Worm (Caenorhabditis elegans) whole organism, midembryonic: ENCODE measurements around the gene sam-4.

Source experiments
- T22C8.4 ChIP-seq: fragments of 200-800 bp; sonication (Bioruptor generic); IDR thresholded peaks from 2 replicates; pipeline ENCODE4 v1.3.6; 2022; ENCODE audit warnings: missing genetic modification characterization, missing compliant biosample characterization
- cog-1 ChIP-seq: sonication (generic microtip); optimal IDR thresholded peaks from 2 replicates; lab custom pipeline; 2016; ENCODE audit warnings: missing genetic modification characterization, missing compliant biosample characterization
- flt-1 ChIP-seq: fragments of 200-800 bp; sonication (Bioruptor generic); IDR thresholded peaks from 2 replicates; pipeline ENCODE4 v1.3.6; 2022; ENCODE audit warnings: missing genetic modification characterization, missing compliant biosample characterization
- med-1 ChIP-seq: sonication (generic microtip); optimal IDR thresholded peaks from 2 replicates; lab custom pipeline; 2017; ENCODE audit warnings: missing genetic modification characterization, mild to moderate bottlenecking, missing compliant biosample characterization, antibody characterized with exemption, missing genetic modification reagents; ENCODE audit not compliant: insufficient read depth
- tab-1 ChIP-seq: fragments of 200-800 bp; sonication (Bioruptor generic); IDR thresholded peaks from 2 replicates; pipeline ENCODE4 v1.3.6; 2022; ENCODE audit warnings: missing genetic modification characterization, missing compliant biosample characterization
- ztf-23 ChIP-seq: fragments of 200-800 bp; sonication (Bioruptor generic); IDR thresholded peaks from 2 replicates; pipeline ENCODE4 v1.3.6; 2022; ENCODE audit warnings: missing genetic modification reagents, missing genetic modification characterization, missing compliant biosample characterization
- ztf-29 ChIP-seq: fragments of 200-800 bp; sonication (Bioruptor generic); IDR thresholded peaks from 2 replicates; pipeline ENCODE4 v1.3.6; 2022; ENCODE audit warnings: missing genetic modification reagents, missing genetic modification characterization, missing compliant biosample characterization

DNA sequence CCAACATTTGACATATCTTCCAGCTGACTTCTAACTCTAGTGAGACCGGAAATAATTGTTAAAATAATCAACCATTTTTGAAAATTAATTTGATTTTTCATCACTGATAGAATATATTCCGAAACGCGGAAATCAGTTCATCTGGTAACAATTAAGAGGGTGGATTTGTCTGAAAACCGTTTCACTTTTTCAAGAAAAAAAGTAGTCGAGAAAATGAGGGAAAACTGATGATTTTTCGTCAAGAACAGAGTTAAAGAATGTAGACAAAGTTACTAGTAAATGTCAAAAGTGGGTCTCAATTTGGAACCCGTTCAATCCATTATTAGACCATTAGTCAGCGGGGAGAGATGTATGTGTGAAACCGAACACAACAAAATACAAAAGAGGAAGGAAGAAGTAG is 45.9 kb downstream of the sam-4 start, which contains the start of gene C17G10.6:
- no peak for TF ChIP-seq med-1
- TF ChIP-seq ztf-23 (GFP tag; lab: Robert Waterston, UW), result no peak
- no peak for TF ChIP-seq cog-1
- TF ChIP-seq T22C8.4, result no peak
- no peak for TF ChIP-seq flt-1 (GFP tag; lab: Robert Waterston, UW)
- TF ChIP-seq tab-1, result no peak
- TF ChIP-seq ztf-29, result no peak
